Worm (Caenorhabditis elegans): ENCODE data around the gene T22F7.1.

ce11 chrIII:558083-558482, 16.2 kb downstream of the T22F7.1 start:
- TF ChIP-seq nhr-77 (tag; optimal IDR thresholded peaks at IDR 0.05) (no peak), mep-1 (tag; optimal IDR thresholded peaks at IDR 0.05) (no peak), gei-8 (GFP tag; optimal IDR thresholded peaks at IDR 0.05) (no peak), ces-1 (GFP tag; optimal IDR thresholded peaks at IDR 0.05) (no peak), tag-97 (GFP tag; IDR thresholded peaks at IDR 0.05) (no peak), unc-130 (GFP tag; optimal IDR thresholded peaks at IDR 0.05) (no peak)
